Worm (Caenorhabditis elegans) whole organism, L2 larva: Measurements from ENCODE around the gene clec-42.

Source experiments
- aly-2 ChIP-seq: fragments of 150-350 bp; optimal IDR thresholded peaks from 2 replicates; lab custom pipeline; 2014; ENCODE audit warnings: missing biosample characterization, missing genetic modification characterization
- ama-1 ChIP-seq: fragments of 150-350 bp; optimal IDR thresholded peaks from 2 replicates; lab custom pipeline; 2018; ENCODE audit warnings: inconsistent platforms
- crh-2 ChIP-seq: sonication (generic microtip); optimal IDR thresholded peaks from 2 replicates; lab custom pipeline; 2017; ENCODE audit warnings: missing biosample characterization, missing genetic modification characterization
- nhr-25 ChIP-seq: fragments of 150-350 bp; sonication (generic microtip); optimal IDR thresholded peaks from 3 replicates; lab custom pipeline; 2014; ENCODE audit warnings: missing biosample characterization, missing genetic modification characterization
- skn-1 ChIP-seq: sonication (generic microtip); optimal IDR thresholded peaks from 2 replicates; lab custom pipeline; 2017; ENCODE audit warnings: missing biosample characterization, missing genetic modification characterization
- snpc-4 ChIP-seq: fragments of 150-350 bp; optimal IDR thresholded peaks from 2 replicates; lab custom pipeline; 2014; ENCODE audit warnings: missing biosample characterization, missing genetic modification characterization
- ztf-4 ChIP-seq: fragments of 150-350 bp; optimal IDR thresholded peaks from 2 replicates; lab custom pipeline; 2014; ENCODE audit warnings: missing biosample characterization, missing genetic modification characterization

ce11 chrV:18209071-18209470, 17.9 kb downstream of the clec-42 start, which contains the start of gene F16H6.7:
- TF ChIP-seq skn-1 (tag; lab: Kevin White, UChicago) (no peak), crh-2 (tag; lab: Kevin White, UChicago) (no peak), nhr-25 (tag; lab: Kevin White, UChicago) (no peak), snpc-4 (tag; lab: Kevin White, UChicago) (no peak), aly-2 (tag; lab: Kevin White, UChicago) (no peak), ama-1 (lab: Kevin White, UChicago) (no peak), ztf-4 (tag; lab: Kevin White, UChicago) (no peak)
